Worm (Caenorhabditis elegans): ENCODE data around the gene cest-30.

cest-30 gene

DNA sequence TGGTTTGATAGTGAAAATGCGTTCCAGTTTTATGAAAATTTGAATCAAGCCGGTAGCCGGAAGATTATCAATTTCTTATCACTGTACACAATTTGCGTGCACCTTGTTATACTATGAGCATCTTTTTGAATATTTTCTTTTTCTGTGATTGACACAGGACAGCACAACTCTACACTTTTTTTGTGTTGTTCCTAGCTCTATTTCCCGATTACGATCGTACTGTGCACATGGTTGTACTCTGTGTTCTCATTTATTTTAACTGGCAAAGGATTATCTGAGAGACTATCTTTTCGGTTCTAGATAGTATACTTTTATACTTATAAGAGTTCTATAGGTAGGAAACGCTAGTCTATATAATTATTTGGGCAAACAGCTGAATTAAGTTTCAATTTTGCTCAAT, 9.1 kb upstream of the cest-30 start:
- TF ChIP-seq fkh-2 (tag; optimal IDR thresholded peaks at IDR 0.05) = no peak
- no peak for TF ChIP-seq nhr-76 (tag; optimal IDR thresholded peaks at IDR 0.05)
- no peak for TF ChIP-seq nhr-237 (tag; optimal IDR thresholded peaks at IDR 0.05)
- TF ChIP-seq hmg-11 (tag; optimal IDR thresholded peaks at IDR 0.05) = no peak
- TF ChIP-seq nhr-11 (tag; optimal IDR thresholded peaks at IDR 0.05) = no peak
- TF ChIP-seq R02D3.7 (tag; optimal IDR thresholded peaks at IDR 0.05) = no peak
- no peak for TF ChIP-seq pqm-1 (tag; optimal IDR thresholded peaks at IDR 0.05)
- TF ChIP-seq mml-1 (tag; optimal IDR thresholded peaks at IDR 0.05) = no peak
- TF ChIP-seq pha-4 (tag; optimal IDR thresholded peaks at IDR 0.05) = no peak
- no peak for TF ChIP-seq elt-1 (tag; optimal IDR thresholded peaks at IDR 0.05)
- TF ChIP-seq fos-1 (tag; optimal IDR thresholded peaks at IDR 0.05) = no peak
- no peak for TF ChIP-seq snpc-4 (tag; optimal IDR thresholded peaks at IDR 0.05)
- TF ChIP-seq jun-1 (tag; optimal IDR thresholded peaks at IDR 0.05) = no peak
- TF ChIP-seq ztf-4 (tag; optimal IDR thresholded peaks at IDR 0.05) = no peak
- TF ChIP-seq zag-1 (tag; optimal IDR thresholded peaks at IDR 0.05) = no peak

DNA sequence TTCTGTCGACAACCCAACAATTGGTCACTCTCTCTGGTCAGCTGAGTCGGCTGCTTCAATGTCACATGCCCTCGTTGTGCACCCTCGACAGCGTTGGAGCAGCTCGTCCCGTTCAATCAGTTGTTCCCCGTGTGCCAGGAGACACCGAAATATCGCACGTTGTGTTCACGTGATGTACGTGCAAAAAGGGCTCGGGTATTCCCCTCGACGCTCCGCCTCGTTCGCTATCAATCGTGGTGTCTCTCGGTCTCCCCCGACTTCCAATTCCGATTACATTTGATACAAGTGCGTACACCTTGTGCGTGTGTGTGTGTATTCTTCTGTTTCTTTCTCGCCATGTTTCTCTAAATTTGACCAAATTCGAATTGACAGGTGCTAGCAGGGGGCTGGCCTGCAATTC, 8.6 kb upstream of the cest-30 start:
- TF ChIP-seq lsy-12 (tag; optimal IDR thresholded peaks at IDR 0.05) = peak; percentile 23
- no peak for TF ChIP-seq egl-5 (tag; optimal IDR thresholded peaks at IDR 0.05)
- no peak for TF ChIP-seq nhr-67 (tag; optimal IDR thresholded peaks at IDR 0.05)
- peak; percentile 93 for TF ChIP-seq elt-2 (tag; optimal IDR thresholded peaks at IDR 0.05)
- peak; percentile 23 for TF ChIP-seq skn-1 (tag; optimal IDR thresholded peaks at IDR 0.05)
- peak; percentile 80 for TF ChIP-seq mml-1 (tag; optimal IDR thresholded peaks at IDR 0.05)
- no peak for TF ChIP-seq R02D3.7 (tag; optimal IDR thresholded peaks at IDR 0.05)
- TF ChIP-seq nfya-1 (tag; optimal IDR thresholded peaks at IDR 0.05; ENCODE audit: insufficient read depth) = peak; percentile 60
- peak; percentile 9 for TF ChIP-seq tbx-2 (tag; optimal IDR thresholded peaks at IDR 0.05)
- TF ChIP-seq nhr-237 (tag; optimal IDR thresholded peaks at IDR 0.05) = no peak
- no peak for TF ChIP-seq elt-1 (tag; optimal IDR thresholded peaks at IDR 0.05)
- peak; percentile 44 for TF ChIP-seq nhr-11 (tag; optimal IDR thresholded peaks at IDR 0.05)
- peak; percentile 61 for TF ChIP-seq pha-4 (tag; optimal IDR thresholded peaks at IDR 0.05)
- peak; percentile 28 for TF ChIP-seq lin-39 (tag; optimal IDR thresholded peaks at IDR 0.05)
- TF ChIP-seq ceh-28 (tag; optimal IDR thresholded peaks at IDR 0.05) = no peak
- no peak for TF ChIP-seq nhr-25 (tag; optimal IDR thresholded peaks at IDR 0.05)
- peak; percentile 26 for TF ChIP-seq mdl-1 (tag; optimal IDR thresholded peaks at IDR 0.05)
- TF ChIP-seq fkh-10 (GFP tag; optimal IDR thresholded peaks at IDR 0.05) = no peak
- peak; percentile 25 for TF ChIP-seq daf-12 (tag; optimal IDR thresholded peaks at IDR 0.05)
- peak in 1 of 3 experiments; percentile 10 for TF ChIP-seq elt-3 (tag; optimal IDR thresholded peaks at IDR 0.05)
- TF ChIP-seq pqm-1 (tag; optimal IDR thresholded peaks at IDR 0.05) = peak; percentile 87
- no peak for TF ChIP-seq nhr-77 (tag; optimal IDR thresholded peaks at IDR 0.05)
- peak; percentile 73 for TF ChIP-seq ama-1 (optimal IDR thresholded peaks at IDR 0.05)
- TF ChIP-seq ZK546.5 (tag; optimal IDR thresholded peaks at IDR 0.05) = no peak
- TF ChIP-seq ztf-4 (tag; optimal IDR thresholded peaks at IDR 0.05) = no peak
- TF ChIP-seq nhr-43 (tag; optimal IDR thresholded peaks at IDR 0.05; ENCODE audit: poor library complexity, severe bottlenecking) = peak; percentile 47
- no peak for TF ChIP-seq sea-2 (GFP tag; optimal IDR thresholded peaks at IDR 0.05)
- no peak for TF ChIP-seq ceh-9 (tag; optimal IDR thresholded peaks at IDR 0.05)
- no peak for TF ChIP-seq nhr-28 (tag; optimal IDR thresholded peaks at IDR 0.05)
- peak; percentile 62 for TF ChIP-seq jun-1 (tag; optimal IDR thresholded peaks at IDR 0.05)

DNA sequence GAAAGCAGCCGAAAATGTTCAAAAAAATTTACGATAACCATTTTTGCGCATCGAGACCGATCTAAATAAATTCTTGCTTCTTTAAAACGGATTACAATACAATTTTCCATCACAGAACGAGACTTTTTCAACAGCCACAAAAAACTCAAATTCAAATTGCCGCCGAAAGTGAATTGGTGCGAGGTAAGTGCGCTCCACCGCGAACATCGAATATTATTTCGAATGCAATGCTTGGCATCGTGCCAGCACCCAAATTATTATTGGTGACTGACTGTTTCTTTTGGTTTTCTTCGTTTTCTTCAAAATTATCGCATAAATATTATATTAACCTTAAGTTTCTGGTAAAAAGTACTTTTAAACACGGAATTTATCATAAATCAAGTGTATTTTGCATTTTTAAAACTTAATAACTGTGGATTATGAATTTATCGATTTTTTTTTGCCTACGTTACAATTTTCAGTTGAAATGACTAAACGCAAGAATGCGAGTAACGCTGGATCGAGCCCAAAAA, 6.2 kb upstream of the cest-30 start, which contains the start of gene penr-1:
Gene penr-1 (plus strand): TSS at position 462 of the 512 bp plus-strand sequence.
- TF ChIP-seq mml-1 (tag; optimal IDR thresholded peaks at IDR 0.05) (no peak), unc-39 (tag; optimal IDR thresholded peaks at IDR 0.05) (no peak), ceh-9 (tag; optimal IDR thresholded peaks at IDR 0.05) (no peak), fos-1 (tag; optimal IDR thresholded peaks at IDR 0.05) (no peak), tbx-2 (tag; optimal IDR thresholded peaks at IDR 0.05) (no peak), pha-4 (tag; optimal IDR thresholded peaks at IDR 0.05) (peak; percentile 64), unc-62 (GFP tag; optimal IDR thresholded peaks at IDR 0.05) (no peak), ama-1 (optimal IDR thresholded peaks at IDR 0.05) (no peak), zag-1 (tag; optimal IDR thresholded peaks at IDR 0.05) (no peak), lin-15B (tag; optimal IDR thresholded peaks at IDR 0.05) (peak; percentile 74), nhr-237 (tag; optimal IDR thresholded peaks at IDR 0.05) (no peak), lin-39 (tag; optimal IDR thresholded peaks at IDR 0.05) (peak; percentile 1), nhr-25 (tag; optimal IDR thresholded peaks at IDR 0.05) (peak; percentile 53), snpc-4 (tag; optimal IDR thresholded peaks at IDR 0.05) (no peak), skn-1 (tag; optimal IDR thresholded peaks at IDR 0.05) (no peak), ceh-82 (tag; optimal IDR thresholded peaks at IDR 0.05) (no peak), nhr-12 (tag; optimal IDR thresholded peaks at IDR 0.05) (no peak), mdl-1 (tag; optimal IDR thresholded peaks at IDR 0.05) (no peak), fkh-10 (GFP tag; optimal IDR thresholded peaks at IDR 0.05) (no peak), nhr-23 (tag; optimal IDR thresholded peaks at IDR 0.05) (peak; percentile 60), nfya-1 (tag; optimal IDR thresholded peaks at IDR 0.05; ENCODE audit: insufficient read depth) (peak; percentile 69), aly-2 (tag; optimal IDR thresholded peaks at IDR 0.05) (no peak), elt-2 (tag; optimal IDR thresholded peaks at IDR 0.05) (peak; percentile 23), egl-5 (tag; optimal IDR thresholded peaks at IDR 0.05) (peak; percentile 63), sea-2 (GFP tag; optimal IDR thresholded peaks at IDR 0.05) (no peak), ztf-11 (tag; optimal IDR thresholded peaks at IDR 0.05) (no peak), nhr-77 (tag; optimal IDR thresholded peaks at IDR 0.05) (no peak), hmg-11 (tag; optimal IDR thresholded peaks at IDR 0.05) (peak; percentile 62)

Data from whole organism, L3 larva.